Worm (Caenorhabditis elegans) whole organism, early embryonic: ENCODE data around the gene vha-19.

Experiments
- B0310.2 ChIP-seq: sonication (generic microtip); optimal IDR thresholded peaks from 2 replicates; lab custom pipeline; 2016; ENCODE audit warnings: mild to moderate bottlenecking, missing genetic modification characterization, missing compliant biosample characterization
- F13C5.2 ChIP-seq: sonication (generic microtip); optimal IDR thresholded peaks from 2 replicates; lab custom pipeline; 2017; ENCODE audit warnings: mild to moderate bottlenecking, missing genetic modification characterization, inconsistent platforms, missing compliant biosample characterization
- aly-1 ChIP-seq: sonication (generic microtip); optimal IDR thresholded peaks from 2 replicates; lab custom pipeline; 2016; ENCODE audit warnings: missing genetic modification characterization, missing compliant biosample characterization
- ama-1 ChIP-seq: fragments of 150-350 bp; optimal IDR thresholded peaks from 2 replicates; lab custom pipeline; 2014
- ceh-13 ChIP-seq: fragments of 200-800 bp; sonication (Bioruptor generic); optimal IDR thresholded peaks from 2 replicates; lab custom pipeline; 2018; ENCODE audit warnings: mild to moderate bottlenecking, missing genetic modification characterization, missing compliant biosample characterization
- ceh-36 ChIP-seq: sonication (generic microtip); optimal IDR thresholded peaks from 2 replicates; lab custom pipeline; 2016; ENCODE audit warnings: missing genetic modification characterization, inconsistent platforms, missing compliant biosample characterization
- ets-7 ChIP-seq: sonication (generic microtip); optimal IDR thresholded peaks from 2 replicates; lab custom pipeline; 2016; ENCODE audit warnings: missing genotype, missing genetic modification characterization, missing compliant biosample characterization
- flt-1 ChIP-seq: fragments of 200-800 bp; sonication (Bioruptor generic); IDR thresholded peaks from 2 replicates; pipeline ENCODE4 v1.3.6; 2022; ENCODE audit warnings: missing genetic modification characterization, missing compliant biosample characterization
- hmbx-1 ChIP-seq: sonication (generic microtip); optimal IDR thresholded peaks from 2 replicates; lab custom pipeline; 2016; ENCODE audit warnings: mild to moderate bottlenecking, missing genetic modification characterization, missing compliant biosample characterization
- hmg-4 ChIP-seq: fragments of 200-800 bp; sonication (Bioruptor generic); optimal IDR thresholded peaks from 2 replicates; lab custom pipeline; 2018; ENCODE audit warnings: mild to moderate bottlenecking, missing genetic modification characterization, missing compliant biosample characterization
- hnd-1 ChIP-seq: sonication (generic microtip); optimal IDR thresholded peaks from 2 replicates; lab custom pipeline; 2016; ENCODE audit warnings: missing genetic modification characterization, missing compliant biosample characterization
- pes-1 ChIP-seq: fragments of 200-800 bp; sonication (Bioruptor generic); IDR thresholded peaks from 2 replicates; pipeline ENCODE4 v1.3.6; 2022; ENCODE audit warnings: missing genetic modification reagents, missing genetic modification characterization, missing compliant biosample characterization
- scrt-1 ChIP-seq: fragments of 200-800 bp; sonication (Bioruptor generic); IDR thresholded peaks from 2 replicates; pipeline ENCODE4 v1.3.6; 2022; ENCODE audit warnings: missing genetic modification characterization, missing compliant biosample characterization
- sea-1 ChIP-seq: fragments of 200-800 bp; sonication (Bioruptor generic); conservative IDR thresholded peaks from 2 replicates; pipeline ENCODE4 v1.3.6; 2022; ENCODE audit warnings: missing genetic modification characterization, missing compliant biosample characterization
- tbx-11 ChIP-seq: fragments of 200-800 bp; sonication (Bioruptor generic); IDR thresholded peaks from 2 replicates; pipeline ENCODE4 v1.3.6; 2022; ENCODE audit warnings: missing genetic modification characterization, missing compliant biosample characterization
- tbx-37 ChIP-seq: fragments of 200-800 bp; sonication (Bioruptor generic); conservative IDR thresholded peaks from 2 replicates; pipeline ENCODE4 v1.3.6; 2022; ENCODE audit warnings: missing genetic modification reagents, missing genetic modification characterization, missing compliant biosample characterization
- tra-4 ChIP-seq: sonication (generic microtip); optimal IDR thresholded peaks from 2 replicates; lab custom pipeline; 2017; ENCODE audit warnings: missing genetic modification characterization, missing compliant biosample characterization

vha-19 gene

DNA sequence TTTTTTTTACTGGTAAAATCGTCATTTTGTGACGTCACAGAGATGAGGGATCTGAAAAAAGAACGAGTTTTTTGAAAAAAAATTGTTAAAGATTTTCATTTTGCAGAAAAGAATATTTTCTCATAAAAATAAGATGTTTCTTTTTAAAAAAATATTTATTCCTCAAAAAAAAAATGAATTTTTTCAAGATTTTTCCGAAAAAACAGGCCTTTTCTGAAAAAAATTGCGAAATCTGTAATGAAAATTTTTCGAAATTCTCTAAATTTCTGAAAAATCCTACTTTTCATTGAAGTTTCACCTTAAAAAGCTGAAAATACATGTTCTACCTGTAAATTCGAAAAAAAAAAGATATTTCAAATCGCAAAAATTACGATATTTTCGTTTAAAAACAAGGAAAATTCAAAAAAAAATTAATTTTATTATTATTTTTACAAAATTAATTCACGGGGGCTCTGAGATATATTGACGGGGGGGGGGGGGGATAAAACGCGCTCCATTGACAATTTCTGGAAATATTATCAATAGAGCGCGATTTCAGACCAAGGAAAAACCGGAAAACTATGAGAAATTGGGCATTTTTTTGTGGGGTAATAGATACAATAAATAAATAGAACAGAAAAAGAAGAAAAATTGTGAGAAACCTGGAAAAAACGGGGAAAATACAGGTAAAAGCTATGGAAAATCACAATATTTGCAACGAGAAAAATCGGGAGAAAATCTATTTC lies 9.2 kb downstream of the vha-19 start, which contains the start of gene otub-4:
Gene otub-4, minus strand, starts transcription at position 51 of the 725 bp plus-strand sequence.
- TF ChIP-seq aly-1 (tag; lab: Kevin White, UChicago) (no peak), tbx-11 (GFP tag; lab: Robert Waterston, UW) (no peak), pes-1 (no peak), hnd-1 (tag; lab: Kevin White, UChicago) (no peak), ets-7 (tag; lab: Kevin White, UChicago) (no peak), hmbx-1 (no peak), ceh-36 (tag; lab: Kevin White, UChicago) (no peak), scrt-1 (GFP tag; lab: Robert Waterston, UW) (no peak), ama-1 (lab: Kevin White, UChicago) (no peak), tbx-37 (GFP tag; lab: Robert Waterston, UW) (no peak)

DNA sequence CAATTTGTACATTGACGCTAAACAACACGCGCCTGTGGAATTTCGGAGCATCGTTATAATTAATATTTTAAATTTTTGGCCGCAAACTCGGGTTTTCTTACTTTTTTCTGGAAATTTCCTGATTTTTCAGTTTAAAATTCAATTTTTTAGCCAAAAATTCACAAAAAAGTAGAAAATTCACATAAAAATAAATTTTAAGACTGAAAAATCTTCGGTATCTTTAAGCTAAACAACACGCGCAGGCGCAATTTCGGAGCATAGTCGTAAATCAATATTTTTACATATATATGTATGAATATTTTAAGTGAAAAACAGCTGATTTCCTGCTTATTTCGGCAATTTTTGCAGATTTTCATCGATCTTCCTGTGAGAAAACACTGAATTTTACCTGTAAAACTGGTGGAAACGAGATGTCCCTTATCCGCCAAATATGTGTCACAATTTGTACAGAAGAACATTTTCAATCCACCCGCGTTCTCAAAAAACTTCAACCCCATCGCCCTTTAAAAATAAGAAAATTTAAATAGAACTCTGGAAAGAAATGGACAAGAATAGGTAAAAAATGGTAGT lies 13.4 kb downstream of the vha-19 start, which contains the start of gene B0546.3:
Gene B0546.3, minus strand, starts transcription at position 504 of the 570 bp plus-strand sequence.
- no peak for TF ChIP-seq F13C5.2 (tag; lab: Kevin White, UChicago)
- TF ChIP-seq hmg-4 (GFP tag; lab: Kevin White, UChicago), result no peak
- no peak for TF ChIP-seq ceh-36 (tag; lab: Kevin White, UChicago)
- TF ChIP-seq ets-7 (tag; lab: Kevin White, UChicago), result no peak
- no peak for TF ChIP-seq sea-1 (GFP tag; lab: Robert Waterston, UW)
- TF ChIP-seq B0310.2 (tag; lab: Kevin White, UChicago), result no peak
- no peak for TF ChIP-seq ceh-13 (GFP tag; lab: Kevin White, UChicago)
- TF ChIP-seq tbx-11 (GFP tag; lab: Robert Waterston, UW), result no peak
- no peak for TF ChIP-seq hnd-1 (tag; lab: Kevin White, UChicago)
- no peak for TF ChIP-seq scrt-1 (GFP tag; lab: Robert Waterston, UW)
- TF ChIP-seq hmbx-1, result no peak
- no peak for TF ChIP-seq tra-4 (tag; lab: Kevin White, UChicago)

DNA sequence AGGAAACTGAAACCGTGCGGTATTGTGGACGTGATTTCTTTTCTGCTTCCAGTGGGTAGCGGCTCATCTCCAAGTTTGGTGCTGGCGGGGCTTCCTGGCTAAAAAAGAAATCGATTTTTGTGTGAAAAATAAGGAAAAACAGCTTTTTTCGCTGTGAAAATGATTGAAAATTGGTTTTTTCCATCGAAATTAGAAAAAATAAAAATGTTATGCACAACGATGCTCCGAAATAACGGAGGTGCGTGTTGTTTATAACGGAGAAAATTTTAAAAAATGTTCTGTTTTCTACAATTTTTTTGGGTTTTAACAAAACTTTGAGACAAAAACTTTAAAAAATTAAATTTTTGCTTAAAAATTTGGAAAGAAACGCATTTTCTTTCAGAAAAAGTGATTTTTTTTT lies 14.2 kb downstream of the vha-19 start:
- TF ChIP-seq aly-1 (tag; lab: Kevin White, UChicago), result no peak
- TF ChIP-seq hnd-1 (tag; lab: Kevin White, UChicago), result no peak
- no peak for TF ChIP-seq pes-1
- TF ChIP-seq ama-1 (lab: Kevin White, UChicago), result no peak
- no peak for TF ChIP-seq sea-1 (GFP tag; lab: Robert Waterston, UW)

DNA sequence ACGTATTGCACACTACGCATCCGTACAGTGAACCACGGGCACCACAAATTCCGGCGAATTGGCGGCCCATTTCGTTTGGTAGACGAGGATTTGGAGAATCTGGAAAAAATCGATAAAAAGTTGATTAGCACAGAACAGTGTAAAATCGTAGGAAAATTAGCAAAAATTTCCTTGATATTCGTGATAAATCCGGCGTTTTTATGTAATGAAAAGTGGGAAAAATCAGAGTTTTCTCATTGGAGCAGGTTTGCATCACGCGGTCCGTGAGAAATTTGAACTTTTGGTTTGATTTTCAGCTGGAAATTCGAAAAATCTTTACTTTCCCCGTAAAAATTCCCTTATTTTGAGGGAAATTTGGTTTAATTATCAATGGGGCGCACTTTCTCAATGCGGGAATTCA lies 15.1 kb downstream of the vha-19 start, which contains the start of gene B0546.4:
Gene B0546.4, minus strand, starts transcription at position 101 of the 400 bp plus-strand sequence.
- TF ChIP-seq tra-4 (tag; lab: Kevin White, UChicago), result no peak
- no peak for TF ChIP-seq flt-1 (GFP tag; lab: Robert Waterston, UW)
- no peak for TF ChIP-seq hmbx-1
- TF ChIP-seq ets-7 (tag; lab: Kevin White, UChicago), result no peak
- TF ChIP-seq ceh-36 (tag; lab: Kevin White, UChicago), result no peak
- no peak for TF ChIP-seq tbx-37 (GFP tag; lab: Robert Waterston, UW)
- no peak for TF ChIP-seq tbx-11 (GFP tag; lab: Robert Waterston, UW)
- TF ChIP-seq aly-1 (tag; lab: Kevin White, UChicago), result no peak
- TF ChIP-seq sea-1 (GFP tag; lab: Robert Waterston, UW), result no peak
- TF ChIP-seq F13C5.2 (tag; lab: Kevin White, UChicago), result no peak
- no peak for TF ChIP-seq scrt-1 (GFP tag; lab: Robert Waterston, UW)
- TF ChIP-seq hmg-4 (GFP tag; lab: Kevin White, UChicago), result no peak
- no peak for TF ChIP-seq hnd-1 (tag; lab: Kevin White, UChicago)
- TF ChIP-seq pes-1, result no peak
- TF ChIP-seq B0310.2 (tag; lab: Kevin White, UChicago), result no peak
- TF ChIP-seq ama-1 (lab: Kevin White, UChicago), result no peak

DNA sequence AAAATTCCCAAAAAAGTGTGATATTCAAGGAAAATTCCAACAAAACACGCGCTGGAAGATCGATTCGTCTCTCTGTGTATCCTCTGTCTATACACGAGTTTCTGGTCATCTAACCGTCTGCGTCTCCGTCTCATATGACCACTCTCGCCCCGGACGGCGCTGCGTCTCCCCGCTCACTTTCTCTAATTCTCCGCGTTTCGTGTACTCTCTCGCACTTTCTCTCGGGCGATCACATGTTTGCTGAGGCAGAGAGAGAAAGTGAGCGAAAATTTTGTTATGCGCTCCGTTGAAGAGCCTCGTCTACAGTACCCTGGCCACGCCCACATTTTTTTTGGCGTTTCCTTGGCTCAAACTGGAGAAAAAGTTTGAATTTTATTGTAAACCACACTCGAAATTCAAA lies 15.6 kb downstream of the vha-19 start:
- no peak for TF ChIP-seq tbx-37 (GFP tag; lab: Robert Waterston, UW)
- TF ChIP-seq tra-4 (tag; lab: Kevin White, UChicago), result no peak
- peak; percentile 19 for TF ChIP-seq hmg-4 (GFP tag; lab: Kevin White, UChicago)

DNA sequence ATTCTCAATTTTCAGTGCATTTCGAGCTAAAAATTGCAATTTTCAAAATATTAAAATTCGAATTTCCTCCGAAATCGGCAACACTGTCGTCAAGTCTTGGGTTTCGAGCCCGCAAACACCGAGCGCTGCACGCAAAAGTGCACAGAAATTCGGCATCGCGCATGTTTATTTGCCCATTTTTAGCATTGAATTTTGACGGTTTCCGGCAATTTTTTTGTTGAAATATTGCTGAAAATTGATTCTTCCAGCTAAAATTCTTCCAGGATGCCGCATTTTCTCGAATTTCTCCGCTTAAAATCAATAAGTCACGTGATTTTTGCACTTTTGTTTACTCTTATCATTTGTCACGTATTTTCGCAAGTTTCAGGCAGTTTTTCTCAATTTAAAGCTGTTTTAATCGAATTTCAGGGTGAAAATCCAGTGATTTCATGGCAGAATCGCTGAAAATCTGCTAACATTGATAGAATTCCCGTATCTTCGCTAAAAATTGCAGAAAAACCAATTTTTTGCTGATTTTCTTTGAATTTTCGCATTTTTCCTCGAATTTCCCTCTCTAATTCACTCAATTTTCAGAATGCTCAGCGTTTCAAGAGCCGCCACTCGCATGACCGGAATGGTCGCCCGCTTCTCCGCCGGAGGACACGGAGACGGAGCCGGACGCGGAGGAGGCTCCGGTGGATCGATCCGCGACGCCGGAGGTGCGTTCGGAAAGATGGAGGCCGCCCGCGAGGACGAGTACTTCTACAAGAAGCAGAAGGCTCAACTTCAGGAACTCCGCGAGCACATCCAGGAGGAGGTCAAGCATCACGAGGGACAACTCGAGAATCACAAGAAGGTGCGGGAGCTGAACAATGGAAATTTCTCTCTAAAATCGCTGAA lies 16.6 kb downstream of the vha-19 start, which contains the start of gene mai-2:
Gene mai-2, plus strand, starts transcription at position 574 of the 879 bp plus-strand sequence.
- TF ChIP-seq tra-4 (tag; lab: Kevin White, UChicago) (no peak), ets-7 (tag; lab: Kevin White, UChicago) (no peak), ceh-36 (tag; lab: Kevin White, UChicago) (no peak)
